Fruit fly (Drosophila melanogaster): Measurements from ENCODE around the gene Eip74EF.

Eip74EF gene

dm6 chr3L:17653701-17654667 lies 34.9 kb upstream of the Eip74EF start, which contains the start of the genes Krn, Ndfip and CG7484 (continued):
- TF ChIP-seq CG1621 (tag; optimal IDR thresholded peaks at IDR 0.05), result peak; percentile 54
- TF ChIP-seq eg (GFP tag; IDR thresholded peaks at IDR 0.05), result peak; percentile 86
- peak; percentile 79 for TF ChIP-seq Sox15 (GFP tag; optimal IDR thresholded peaks at IDR 0.05)
- TF ChIP-seq Smox (GFP tag; optimal IDR thresholded peaks at IDR 0.05), result peak; percentile 87
- peak; percentile 87 for TF ChIP-seq cyc (GFP tag; optimal IDR thresholded peaks at IDR 0.05)
- TF ChIP-seq CG8319 (GFP tag; optimal IDR thresholded peaks at IDR 0.05), result peak; percentile 58
- peak; percentile 83 for TF ChIP-seq CG3919 (GFP tag; optimal IDR thresholded peaks at IDR 0.05)
- peak; percentile 77 for TF ChIP-seq CG4318 (GFP tag; optimal IDR thresholded peaks at IDR 0.05)
- TF ChIP-seq Sox14 (GFP tag; optimal IDR thresholded peaks at IDR 0.05), result peak; percentile 85
- peak; percentile 76 for TF ChIP-seq CG6163 (GFP tag; IDR thresholded peaks at IDR 0.05)
- TF ChIP-seq spab (GFP tag; optimal IDR thresholded peaks at IDR 0.05), result peak; percentile 23
- TF ChIP-seq fd59A (GFP tag; optimal IDR thresholded peaks at IDR 0.05), result peak; percentile 63
- peak; percentile 87 for TF ChIP-seq OdsH (GFP tag; optimal IDR thresholded peaks at IDR 0.05)
- peak; percentile 78 for TF ChIP-seq Eip75B (GFP tag; optimal IDR thresholded peaks at IDR 0.05)
- TF ChIP-seq Eip93F (GFP tag; optimal IDR thresholded peaks at IDR 0.05), result peak; percentile 69
- peak; percentile 67 to 69 for TF ChIP-seq salr (GFP tag; optimal IDR thresholded peaks at IDR 0.05)
- TF ChIP-seq lz (GFP tag; optimal IDR thresholded peaks at IDR 0.05), result peak; percentile 87
- peak; percentile 86 for TF ChIP-seq Hr39 (GFP tag; optimal IDR thresholded peaks at IDR 0.05)
- peak; percentile 86 for TF ChIP-seq Ets96B (tag; optimal IDR thresholded peaks at IDR 0.05)
- TF ChIP-seq acj6 (GFP tag; optimal IDR thresholded peaks at IDR 0.05), result peak; percentile 81
- TF ChIP-seq CG10631 (GFP tag; optimal IDR thresholded peaks at IDR 0.05), result peak; percentile 90
- peak; percentile 21 for TF ChIP-seq CG6276 (GFP tag; optimal IDR thresholded peaks at IDR 0.05)
- peak; percentile 55 for TF ChIP-seq CG6854 (GFP tag; optimal IDR thresholded peaks at IDR 0.05)
- TF ChIP-seq svp (GFP tag), result peak; percentile 93
- peak; percentile 31 to 70 for TF ChIP-seq ss (GFP tag; optimal IDR thresholded peaks at IDR 0.05)
- no peak for TF ChIP-seq fd85E (GFP tag; optimal IDR thresholded peaks at IDR 0.05)
- TF ChIP-seq Sox102F (GFP tag; optimal IDR thresholded peaks at IDR 0.05), result peak; percentile 74
- TF ChIP-seq Hr4 (GFP tag; optimal IDR thresholded peaks at IDR 0.05), result peak; percentile 82
- peak; percentile 86 for TF ChIP-seq pdm3 (GFP tag; optimal IDR thresholded peaks at IDR 0.05)
- peak; percentile 86 for TF ChIP-seq Met (GFP tag; optimal IDR thresholded peaks at IDR 0.05)
- peak; percentile 32 for TF ChIP-seq CG16779 (tag; optimal IDR thresholded peaks at IDR 0.05)
- TF ChIP-seq esn (GFP tag; optimal IDR thresholded peaks at IDR 0.05), result peak; percentile 90
- peak; percentile 77 for TF ChIP-seq CG10669 (GFP tag; optimal IDR thresholded peaks at IDR 0.05)

- TF ChIP-seq Smox (GFP tag; optimal IDR thresholded peaks at IDR 0.05) (peak; percentile 6), fkh (GFP tag; optimal IDR thresholded peaks at IDR 0.05) (peak; percentile 90), Sox15 (GFP tag; optimal IDR thresholded peaks at IDR 0.05) (no peak), Sox102F (GFP tag; optimal IDR thresholded peaks at IDR 0.05) (no peak), CG4318 (GFP tag; optimal IDR thresholded peaks at IDR 0.05) (no peak), CG11294 (GFP tag; IDR thresholded peaks at IDR 0.05) (no peak), CG1621 (tag; optimal IDR thresholded peaks at IDR 0.05) (peak; percentile 35), CG6163 (GFP tag; IDR thresholded peaks at IDR 0.05) (peak; percentile 31; the same call in 1 of the 3 replicates), CG3032 (tag; optimal IDR thresholded peaks at IDR 0.05) (no peak), dac (GFP tag; optimal IDR thresholded peaks at IDR 0.05) (no peak), Ets21C (GFP tag; optimal IDR thresholded peaks at IDR 0.05) (no peak), CG9139 (GFP tag; optimal IDR thresholded peaks at IDR 0.05) (no peak), CG15336 (GFP tag; IDR thresholded peaks at IDR 0.05) (0 out of 2 replicates have a peak, but pooled peaks have one; percentile 15), CG16779 (tag; optimal IDR thresholded peaks at IDR 0.05) (no peak), ss (GFP tag; optimal IDR thresholded peaks at IDR 0.05) (peak; percentile 17 to 26), CG8632 (GFP tag; optimal IDR thresholded peaks at IDR 0.05) (no peak), CG11762 (GFP tag; optimal IDR thresholded peaks at IDR 0.05; ENCODE audit: insufficient read depth) (peak; percentile 42), Hr39 (GFP tag; optimal IDR thresholded peaks at IDR 0.05) (no peak), CG7368 (GFP tag; optimal IDR thresholded peaks at IDR 0.05) (peak; percentile 41), Eip75B (GFP tag; optimal IDR thresholded peaks at IDR 0.05) (peak; percentile 46), Hr38 (GFP tag; optimal IDR thresholded peaks at IDR 0.05) (no peak), CG34406 (GFP tag; optimal IDR thresholded peaks at IDR 0.05) (no peak), pdm3 (GFP tag; optimal IDR thresholded peaks at IDR 0.05) (no peak), CG6808 (GFP tag; optimal IDR thresholded peaks at IDR 0.05) (peak; percentile 13)
These were observed 34.0 kb upstream of the Eip74EF start for dm6 chr3L:17652878-17653700.

Data from whole organism, prepupa.